Worm (Caenorhabditis elegans) whole organism, mixed stage, embryonic: ENCODE measurements around the gene T22B7.3.

ENCODE experiments used
- ceh-39 ChIP-seq: fragments of 150-350 bp; optimal IDR thresholded peaks from 2 replicates; lab custom pipeline; 2014; ENCODE audit warnings: missing biosample characterization, missing genetic modification characterization
- nhr-237 ChIP-seq: fragments of 150-350 bp; optimal IDR thresholded peaks from 2 replicates; lab custom pipeline; 2014; ENCODE audit warnings: missing biosample characterization, missing genetic modification characterization

DNA sequence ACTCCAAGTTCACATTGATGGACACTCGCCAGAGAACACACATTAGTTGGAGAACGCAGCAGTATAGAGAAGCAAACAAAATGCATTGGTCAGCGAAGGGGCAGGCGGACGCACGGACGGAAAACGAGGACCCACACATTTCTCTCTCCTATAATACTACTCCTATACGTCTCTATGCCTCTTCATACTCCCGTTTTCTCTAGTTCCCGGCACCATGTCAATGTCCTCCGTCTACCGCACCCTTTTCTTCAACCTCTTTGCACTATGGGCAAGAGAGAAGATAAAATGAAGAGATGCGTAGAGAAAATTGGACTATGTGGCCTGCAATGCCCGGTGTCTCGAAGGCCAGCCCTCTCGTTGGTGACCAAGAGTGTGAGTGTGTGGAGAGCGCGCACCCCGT lies 38.9 kb downstream of the T22B7.3 start, which contains the start of gene set-20:
- no peak for TF ChIP-seq nhr-237 (tag; lab: Kevin White, UChicago)
- TF ChIP-seq ceh-39 (tag; lab: Kevin White, UChicago), result no peak
